Fruit fly (Drosophila melanogaster) Kc167 (cell line): ENCODE measurements around the gene CG13449.

Experiments used
- Myc ChIP-seq: fragments of >200 bp; optimal IDR thresholded peaks from 2 replicates; lab custom pipeline; 2017; ENCODE audit warnings: missing external identifiers
- Sin3A ChIP-seq: fragments of >200 bp; optimal IDR thresholded peaks from 2 replicates; lab custom pipeline; 2018; ENCODE audit warnings: missing external identifiers
- h ChIP-seq: fragments of >200 bp; optimal IDR thresholded peaks from 3 replicates; lab custom pipeline; 2018; ENCODE audit warnings: missing external identifiers
- insv ChIP-seq: fragments of >200 bp; optimal IDR thresholded peaks from 3 replicates; lab custom pipeline; 2018; ENCODE audit warnings: missing external identifiers
- psq ChIP-seq: fragments of >200 bp; optimal IDR thresholded peaks from 2 replicates; lab custom pipeline; 2017; ENCODE audit warnings: missing external identifiers

DNA sequence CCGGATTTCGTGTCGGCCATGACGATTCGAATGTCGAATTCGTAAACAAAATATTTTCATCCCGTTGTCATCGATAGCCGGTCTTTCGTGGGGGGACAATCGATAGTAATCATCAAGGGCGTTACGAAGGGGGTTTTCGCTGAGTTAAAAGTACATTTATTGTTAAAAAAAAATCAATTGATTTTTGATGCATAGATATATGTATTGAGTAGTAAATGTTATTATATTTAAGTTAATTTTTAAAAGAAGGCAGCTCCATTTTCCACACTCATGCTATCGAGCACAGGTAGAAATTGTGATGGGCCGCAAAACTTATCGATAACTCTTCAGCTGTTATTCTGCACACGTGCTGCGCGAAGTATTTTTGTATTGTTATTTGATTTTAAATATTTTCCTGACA is 32.1 kb downstream of the CG13449 start, which contains the start of the genes mrn and CG12301:
- no peak for TF ChIP-seq psq (lab: Kevin White, UChicago)
- TF ChIP-seq Myc (lab: Kevin White, UChicago), result no peak
- TF ChIP-seq insv, result no peak
- TF ChIP-seq h (lab: Kevin White, UChicago), result no peak
- TF ChIP-seq Sin3A (lab: Kevin White, UChicago), result no peak
